Fruit fly (Drosophila melanogaster): ENCODE measurements around the gene GckIII.

GckIII gene

DNA sequence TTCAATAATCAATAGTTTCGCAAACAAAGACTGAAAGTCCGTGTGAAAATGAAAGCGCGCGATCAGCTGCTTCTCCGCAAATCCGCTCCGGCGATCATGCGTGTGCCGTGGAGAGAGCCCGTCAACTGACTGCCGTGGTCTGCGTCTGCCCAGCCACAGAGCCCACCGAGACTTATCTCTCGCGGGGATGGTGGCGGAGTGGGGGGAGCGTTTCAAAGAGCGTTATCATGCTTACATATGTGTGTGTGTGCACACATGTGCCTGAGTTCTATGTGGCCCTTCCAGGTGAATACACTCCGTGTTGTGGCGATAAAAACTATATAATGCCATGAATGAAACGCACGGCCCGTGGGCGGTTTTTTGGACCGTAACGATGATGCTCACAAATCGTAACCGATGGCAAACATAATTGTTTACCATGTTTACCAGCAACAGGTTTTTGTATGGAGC lies 7.3 kb upstream of the GckIII start:
- TF ChIP-seq emc (GFP tag; optimal IDR thresholded peaks at IDR 0.05) (no peak), lov (optimal IDR thresholded peaks at IDR 0.05) (no peak), lov (GFP tag; IDR thresholded peaks at IDR 0.05) (0 out of 3 replicates have a peak, but pooled peaks have one; percentile 18), Neu2 (GFP tag; optimal IDR thresholded peaks at IDR 0.05; ENCODE audit: borderline replicate concordance) (no peak), CG15011 (GFP tag; optimal IDR thresholded peaks at IDR 0.05) (no peak), pros (GFP tag; optimal IDR thresholded peaks at IDR 0.05) (peak; percentile 20), Dip3 (GFP tag; optimal IDR thresholded peaks at IDR 0.05) (no peak), bigmax (GFP tag; optimal IDR thresholded peaks at IDR 0.05) (no peak), slbo (GFP tag; IDR thresholded peaks at IDR 0.05) (no peak), oc (tag; optimal IDR thresholded peaks at IDR 0.05) (no peak), hkb (optimal IDR thresholded peaks at IDR 0.05) (no peak), hkb (GFP tag; IDR thresholded peaks at IDR 0.05) (no peak), seq (GFP tag; IDR thresholded peaks at IDR 0.05) (peak; percentile 29; the same call in 1 of the 2 replicates), CG10543 (GFP tag; optimal IDR thresholded peaks at IDR 0.05) (peak; percentile 91), shn (GFP tag; optimal IDR thresholded peaks at IDR 0.05) (no peak), gro (GFP tag; optimal IDR thresholded peaks at IDR 0.05) (peak; percentile 54), jing (GFP tag; optimal IDR thresholded peaks at IDR 0.05) (no peak), ems (GFP tag; optimal IDR thresholded peaks at IDR 0.05) (no peak), CG2129 (GFP tag; IDR thresholded peaks at IDR 0.05; ENCODE audit: partially characterized antibody) (no peak), Oaz (GFP tag; IDR thresholded peaks at IDR 0.05) (no peak), tio (GFP tag; optimal IDR thresholded peaks at IDR 0.05) (no peak), CG10274 (GFP tag; optimal IDR thresholded peaks at IDR 0.05) (no peak), CG6854 (GFP tag; optimal IDR thresholded peaks at IDR 0.05) (no peak), Ssrp (tag; optimal IDR thresholded peaks at IDR 0.05) (no peak), Dbx (GFP tag; IDR thresholded peaks at IDR 0.05) (peak; percentile 39; the same call in 1 of the 3 replicates), Hsf (GFP tag; optimal IDR thresholded peaks at IDR 0.05) (no peak), gsb (GFP tag; IDR thresholded peaks at IDR 0.05) (no peak), Myb (GFP tag; optimal IDR thresholded peaks at IDR 0.05) (no peak), CG17186 (GFP tag; optimal IDR thresholded peaks at IDR 0.05) (no peak), CG10366 (GFP tag; IDR thresholded peaks at IDR 0.05) (no peak), CG9609 (GFP tag; optimal IDR thresholded peaks at IDR 0.05) (no peak), CG12104 (GFP tag; optimal IDR thresholded peaks at IDR 0.05) (no peak), CG5180 (GFP tag; optimal IDR thresholded peaks at IDR 0.05) (no peak), CG11093 (GFP tag; IDR thresholded peaks at IDR 0.05) (no peak), knrl (GFP tag; IDR thresholded peaks at IDR 0.05; ENCODE audit: partially characterized antibody) (0 out of 3 replicates have a peak, but pooled peaks have one; percentile 18), Drgx (GFP tag; IDR thresholded peaks at IDR 0.05) (no peak), CG1233 (GFP tag; optimal IDR thresholded peaks at IDR 0.05) (peak; percentile 29), jigr1 (GFP tag; IDR thresholded peaks at IDR 0.05) (no peak), sima (GFP tag; optimal IDR thresholded peaks at IDR 0.05) (no peak), lab (GFP tag; optimal IDR thresholded peaks at IDR 0.05) (peak; percentile 64), bsh (GFP tag; optimal IDR thresholded peaks at IDR 0.05) (no peak), CG31388 (GFP tag; optimal IDR thresholded peaks at IDR 0.05) (no peak), pita (GFP tag; optimal IDR thresholded peaks at IDR 0.05) (no peak), lola (GFP tag; optimal IDR thresholded peaks at IDR 0.05) (no peak), kay (GFP tag; optimal IDR thresholded peaks at IDR 0.05) (no peak), ro (GFP tag; IDR thresholded peaks at IDR 0.05) (no peak), CG12769 (tag; optimal IDR thresholded peaks at IDR 0.05) (peak; percentile 60), CG17328 (GFP tag; IDR thresholded peaks at IDR 0.05) (no peak), B-H2 (GFP tag; optimal IDR thresholded peaks at IDR 0.05) (peak; percentile 38), crc (GFP tag; optimal IDR thresholded peaks at IDR 0.05) (no peak), CG7745 (tag; optimal IDR thresholded peaks at IDR 0.05) (no peak), CG7928 (GFP tag; optimal IDR thresholded peaks at IDR 0.05) (no peak)
